Fruit fly (Drosophila melanogaster) whole organism, embryonic: ENCODE data around the gene Leash.

Experiments used
- Ada2b ChIP-seq: fragments of 200-800 bp; sonication (Bioruptor generic); IDR thresholded peaks from 2 replicates; pipeline ENCODE4 v1.3.6; 2022; ENCODE audit warnings: missing biosample characterization, missing genetic modification characterization
- CG1024 ChIP-seq: fragments of 200-800 bp; sonication (Bioruptor generic); IDR thresholded peaks from 2 replicates; pipeline ENCODE4 v1.3.6; 2022; ENCODE audit warnings: missing biosample characterization, missing genetic modification characterization
- CG10431 ChIP-seq: fragments of 200-800 bp; sonication (Bioruptor generic); optimal IDR thresholded peaks from 3 replicates; lab custom pipeline; 2018; ENCODE audit warnings: missing biosample characterization, mild to moderate bottlenecking, missing genetic modification characterization
- CG10654 ChIP-seq: fragments of 200-800 bp; sonication (Bioruptor generic); optimal IDR thresholded peaks from 2 replicates; lab custom pipeline; 2016; ENCODE audit warnings: missing biosample characterization, missing genetic modification characterization
- CG11085 ChIP-seq: fragments of 200-800 bp; sonication (Bioruptor generic); IDR thresholded peaks from 2 replicates; pipeline ENCODE4 v1.3.6; 2022; ENCODE audit warnings: missing biosample characterization, missing genetic modification characterization
- CG12104 ChIP-seq: fragments of 200-800 bp; sonication (Bioruptor generic); optimal IDR thresholded peaks from 3 replicates; lab custom pipeline; 2016; ENCODE audit warnings: missing biosample characterization, missing genetic modification characterization
- CG12155 ChIP-seq: fragments of 200-800 bp; sonication (Bioruptor generic); optimal IDR thresholded peaks from 3 replicates; lab custom pipeline; 2016; ENCODE audit warnings: missing biosample characterization, missing genetic modification characterization
- CG13296 ChIP-seq: fragments of 200-800 bp; sonication (Bioruptor generic); optimal IDR thresholded peaks from 3 replicates; lab custom pipeline; 2018; ENCODE audit warnings: missing biosample characterization, mild to moderate bottlenecking, missing genetic modification characterization
- CG14667 ChIP-seq: fragments of 200-800 bp; sonication (Bioruptor generic); IDR thresholded peaks from 2 replicates; pipeline ENCODE4 v1.3.6; 2022; ENCODE audit warnings: missing biosample characterization, missing genetic modification characterization
- CG17186 ChIP-seq: fragments of 200-800 bp; sonication (Bioruptor generic); optimal IDR thresholded peaks from 3 replicates; lab custom pipeline; 2017; ENCODE audit warnings: missing biosample characterization, missing genetic modification reagents, missing genetic modification characterization
- CG17912 ChIP-seq: fragments of 200-800 bp; sonication (Bioruptor generic); optimal IDR thresholded peaks from 2 replicates; lab custom pipeline; 2018; ENCODE audit warnings: missing biosample characterization, mild to moderate bottlenecking, missing genetic modification characterization
- CG1792 ChIP-seq: fragments of 200-800 bp; sonication (Bioruptor generic); optimal IDR thresholded peaks from 2 replicates; lab custom pipeline; 2016; ENCODE audit warnings: missing biosample characterization, missing genetic modification characterization
- CG2202 ChIP-seq: fragments of 200-800 bp; sonication (Bioruptor generic); optimal IDR thresholded peaks from 2 replicates; lab custom pipeline; 2018; ENCODE audit warnings: missing biosample characterization, mild to moderate bottlenecking, missing genetic modification characterization
- CG2875 ChIP-seq: fragments of 200-800 bp; sonication (Bioruptor generic); optimal IDR thresholded peaks from 2 replicates; lab custom pipeline; 2017; ENCODE audit warnings: missing biosample characterization, mild to moderate bottlenecking, missing genetic modification characterization, missing genetic modification reagents
- CG34224 ChIP-seq: fragments of 200-800 bp; sonication (Bioruptor generic); IDR thresholded peaks from 3 replicates; pipeline ENCODE4 v1.3.6; 2022; ENCODE audit warnings: missing biosample characterization, missing genetic modification characterization; ENCODE audit not compliant: partially characterized antibody
- CG4360 ChIP-seq: fragments of 200-800 bp; sonication (Bioruptor generic); IDR thresholded peaks from 2 replicates; pipeline ENCODE4 v1.3.6; 2022; ENCODE audit warnings: missing biosample characterization, missing genetic modification characterization
- CG5245 ChIP-seq: fragments of 200-800 bp; sonication (Bioruptor generic); optimal IDR thresholded peaks from 3 replicates; lab custom pipeline; 2016; ENCODE audit warnings: missing biosample characterization, missing genetic modification characterization
- CG6254 ChIP-seq: fragments of 200-800 bp; sonication (Bioruptor generic); optimal IDR thresholded peaks from 3 replicates; lab custom pipeline; 2017; ENCODE audit warnings: mild to moderate bottlenecking, missing biosample characterization, missing genetic modification reagents, missing genetic modification characterization
- CG8290 ChIP-seq, 3 experiments: fragments of 200-800 bp; sonication (Bioruptor generic); optimal IDR thresholded peaks; 2 replicates each; lab custom pipeline; 2016 to 2019; ENCODE audit warnings: missing biosample characterization in 3 of 3, missing genetic modification characterization in 3 of 3, mild to moderate bottlenecking in 2 of 3, moderate library complexity in 1 of 3
- CG8924 ChIP-seq: fragments of 200-800 bp; optimal IDR thresholded peaks from 3 replicates; lab custom pipeline; 2019; ENCODE audit warnings: missing biosample characterization, mild to moderate bottlenecking, missing genetic modification characterization, moderate library complexity
- CoRest ChIP-seq: fragments of 200-800 bp; sonication (Bioruptor generic); optimal IDR thresholded peaks from 3 replicates; lab custom pipeline; 2018; ENCODE audit warnings: missing biosample characterization, mild to moderate bottlenecking, missing genetic modification characterization, moderate library complexity
- CrebB ChIP-seq: fragments of 200-800 bp; sonication (Bioruptor generic); optimal IDR thresholded peaks from 3 replicates; lab custom pipeline; 2018; ENCODE audit warnings: missing biosample characterization, mild to moderate bottlenecking, missing genetic modification characterization
- Dek ChIP-seq: fragments of 200-800 bp; sonication (Bioruptor generic); optimal IDR thresholded peaks from 3 replicates; lab custom pipeline; 2019; ENCODE audit warnings: missing biosample characterization, mild to moderate bottlenecking, missing genetic modification characterization, moderate library complexity
- Eip74EF ChIP-seq, 2 experiments: fragments of 200-800 bp in 1 of 2; fragments of >200 bp in 1 of 2; sonication (Bioruptor generic) in 1 of 2; optimal IDR thresholded peaks; 2 replicates each; lab custom pipeline; 2017 to 2019; ENCODE audit warnings: missing biosample characterization in 2 of 2, missing genetic modification characterization in 2 of 2, mild to moderate bottlenecking in 1 of 2, moderate library complexity in 1 of 2
- Fer3 ChIP-seq: fragments of 200-800 bp; sonication (Bioruptor generic); optimal IDR thresholded peaks from 2 replicates; lab custom pipeline; 2018; ENCODE audit warnings: missing biosample characterization, mild to moderate bottlenecking, missing genetic modification characterization, moderate library complexity
- HLH3B ChIP-seq: fragments of 200-800 bp; sonication (Bioruptor generic); IDR thresholded peaks from 2 replicates; pipeline ENCODE4 v1.3.6; 2022; ENCODE audit warnings: missing biosample characterization, missing genetic modification characterization
- Hey ChIP-seq: fragments of 200-800 bp; sonication (Bioruptor generic); optimal IDR thresholded peaks from 3 replicates; lab custom pipeline; 2018; ENCODE audit warnings: missing biosample characterization, mild to moderate bottlenecking, missing genetic modification characterization
- Hmx ChIP-seq: fragments of 200-800 bp; sonication (Bioruptor generic); optimal IDR thresholded peaks from 2 replicates; lab custom pipeline; 2016; ENCODE audit warnings: missing biosample characterization, missing genetic modification characterization
- Kr ChIP-seq: fragments of 200-800 bp; sonication (Bioruptor generic); optimal IDR thresholded peaks from 2 replicates; lab custom pipeline; 2017; ENCODE audit warnings: missing biosample characterization, mild to moderate bottlenecking, missing genetic modification characterization
- Mes4 ChIP-seq: fragments of 200-800 bp; sonication (Bioruptor generic); optimal IDR thresholded peaks from 2 replicates; lab custom pipeline; 2016; ENCODE audit warnings: missing biosample characterization, missing genetic modification characterization
- Usf ChIP-seq: fragments of 200-800 bp; sonication (Bioruptor generic); optimal IDR thresholded peaks from 2 replicates; lab custom pipeline; 2017; ENCODE audit warnings: missing genotype, missing biosample characterization, missing genetic modification characterization
- Xrp1 ChIP-seq: fragments of 200-800 bp; sonication (Bioruptor generic); IDR thresholded peaks from 2 replicates; pipeline ENCODE4 v1.3.6; 2022; ENCODE audit warnings: missing biosample characterization, missing genetic modification characterization
- ab ChIP-seq: fragments of 200-800 bp; sonication (Bioruptor generic); optimal IDR thresholded peaks from 2 replicates; lab custom pipeline; 2016; ENCODE audit warnings: missing biosample characterization, missing genetic modification characterization
- ara ChIP-seq: fragments of 200-800 bp; sonication (Bioruptor generic); IDR thresholded peaks from 2 replicates; pipeline ENCODE4 v1.3.6; 2022; ENCODE audit warnings: missing biosample characterization, missing genetic modification characterization
- crc ChIP-seq: fragments of 200-800 bp; sonication (Bioruptor generic); optimal IDR thresholded peaks from 2 replicates; lab custom pipeline; 2016; ENCODE audit warnings: missing biosample characterization, missing genetic modification characterization
- dm ChIP-seq: fragments of 200-800 bp; sonication (Bioruptor generic); optimal IDR thresholded peaks from 3 replicates; lab custom pipeline; 2016; ENCODE audit warnings: missing biosample characterization, missing genetic modification characterization
- gcm ChIP-seq: fragments of 200-800 bp; sonication (Bioruptor generic); optimal IDR thresholded peaks from 2 replicates; lab custom pipeline; 2019; ENCODE audit warnings: missing biosample characterization, mild to moderate bottlenecking, missing genetic modification characterization, moderate library complexity
- insv ChIP-seq, 2 experiments: fragments of 200-800 bp; sonication (Bioruptor generic); optimal IDR thresholded peaks; 3 replicates each; lab custom pipeline; 2016 to 2018; ENCODE audit warnings: missing biosample characterization in 2 of 2, missing genetic modification characterization in 2 of 2
- odd ChIP-seq: fragments of 200-800 bp; sonication (Bioruptor generic); optimal IDR thresholded peaks from 2 replicates; lab custom pipeline; 2017; ENCODE audit warnings: missing biosample characterization, mild to moderate bottlenecking, missing genetic modification characterization
- pum ChIP-seq: fragments of 200-800 bp; sonication (Bioruptor generic); optimal IDR thresholded peaks from 2 replicates; lab custom pipeline; 2016; ENCODE audit warnings: missing biosample characterization, missing genetic modification characterization
- rib ChIP-seq: fragments of 200-800 bp; sonication (Bioruptor generic); IDR thresholded peaks from 2 replicates; pipeline ENCODE4 v1.3.6; 2022; ENCODE audit warnings: missing biosample characterization, missing genetic modification characterization
- slbo ChIP-seq: fragments of 200-800 bp; sonication (Bioruptor generic); IDR thresholded peaks from 2 replicates; pipeline ENCODE4 v1.3.6; 2022; ENCODE audit warnings: missing biosample characterization, missing genetic modification characterization
- sr ChIP-seq: fragments of 200-800 bp; sonication (Bioruptor generic); IDR thresholded peaks from 3 replicates; pipeline ENCODE4 v1.3.6; 2022; ENCODE audit warnings: missing biosample characterization, missing genetic modification characterization
- toy ChIP-seq: fragments of 200-800 bp; sonication (Bioruptor generic); IDR thresholded peaks from 2 replicates; pipeline ENCODE4 v1.3.6; 2022; ENCODE audit warnings: missing biosample characterization, missing genetic modification characterization
- ttk ChIP-seq: fragments of 200-800 bp; sonication (Bioruptor generic); IDR thresholded peaks from 2 replicates; pipeline ENCODE4 v2.1.2; 2022; ENCODE audit warnings: missing biosample characterization, missing genetic modification characterization
- unc-4 ChIP-seq: fragments of 200-800 bp; sonication (Bioruptor generic); IDR thresholded peaks from 2 replicates; pipeline ENCODE4 v1.3.6; 2022; ENCODE audit warnings: missing biosample characterization, missing genetic modification characterization; ENCODE audit not compliant: partially characterized antibody
- z ChIP-seq: fragments of 200-800 bp; sonication (Bioruptor generic); IDR thresholded peaks from 3 replicates; pipeline ENCODE4 v1.3.6; 2022; ENCODE audit warnings: missing biosample characterization, missing genetic modification characterization
- zen2 ChIP-seq: fragments of 200-800 bp; sonication (Bioruptor generic); IDR thresholded peaks from 3 replicates; pipeline ENCODE4 v1.3.6; 2022; ENCODE audit warnings: missing biosample characterization, missing genetic modification characterization; ENCODE audit not compliant: partially characterized antibody

Gene Leash

DNA sequence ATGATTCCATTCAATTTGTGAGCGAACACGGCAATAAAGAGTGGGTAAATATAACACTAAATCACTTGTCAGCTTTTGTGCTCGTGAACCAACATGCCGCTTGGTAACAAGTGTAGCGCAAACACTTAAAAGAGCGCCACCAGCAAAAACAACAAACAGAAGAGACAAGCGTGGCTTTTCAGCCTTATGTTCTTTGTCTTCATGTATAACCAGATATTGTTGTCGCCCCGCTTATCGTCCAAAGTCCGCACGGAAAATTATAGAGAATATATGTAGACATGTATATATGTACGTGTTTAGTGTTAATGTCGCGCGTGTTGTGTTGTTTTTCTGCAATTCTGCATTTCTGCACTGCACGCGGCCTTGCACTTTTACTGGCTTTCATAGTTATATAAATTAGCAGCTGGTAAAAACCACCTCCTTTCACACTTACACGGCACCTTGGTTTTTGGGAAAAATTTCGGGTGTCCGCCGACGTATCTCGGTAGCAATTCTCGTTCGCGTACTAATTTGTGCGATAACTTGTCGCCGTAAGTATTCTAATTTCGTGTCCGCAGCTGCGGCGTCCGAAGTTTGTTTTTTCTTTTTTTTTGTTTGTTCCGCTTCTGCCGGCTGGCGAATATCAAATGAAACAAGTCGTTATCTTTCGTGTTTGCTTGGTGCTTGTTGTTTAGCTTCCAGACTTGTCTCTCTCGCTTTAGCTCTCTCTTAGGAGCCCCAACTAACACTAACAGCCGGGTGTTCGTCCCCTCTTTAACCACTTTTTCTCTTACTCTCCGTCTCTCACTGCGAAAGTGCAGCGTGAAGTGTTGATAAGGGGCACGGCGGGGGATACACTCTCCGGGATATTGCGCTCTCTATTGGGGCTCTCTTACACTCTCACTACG is 3.5 kb downstream of the Leash start (continued):
- TF ChIP-seq CG12155 (no peak), CG11085 (GFP tag; lab: Robert Waterston, UW) (no peak), Dek (no peak), zen2 (GFP tag; lab: Robert Waterston, UW) (peak; percentile 66), CG5245 (GFP tag; lab: Kevin White, UChicago) (no peak), gcm (GFP tag; lab: Kevin White, UChicago) (no peak), HLH3B (GFP tag; lab: Robert Waterston, UW) (peak; percentile 48), CG14667 (GFP tag; lab: Robert Waterston, UW) (no peak), ab (GFP tag; lab: Kevin White, UChicago) (no peak), unc-4 (GFP tag; lab: Robert Waterston, UW) (peak; percentile 40; the same call in 1 of the 2 replicates), sr (GFP tag; lab: Robert Waterston, UW) (0 out of 3 replicates have a peak, but pooled peaks have one; percentile 4), CG1024 (GFP tag; lab: Robert Waterston, UW) (no peak), CG12104 (GFP tag; lab: Kevin White, UChicago) (no peak), ara (GFP tag; lab: Robert Waterston, UW) (peak; percentile 30; the same call in 1 of the 2 replicates), CrebB (peak; percentile 42), odd (no peak), CG34224 (GFP tag; lab: Robert Waterston, UW) (peak; percentile 52), dm (GFP tag; lab: Kevin White, UChicago) (no peak), CoRest (tag; lab: Kevin White, UChicago) (no peak), Kr (GFP tag; lab: Kevin White, UChicago) (no peak), CG8290 (GFP tag; optimal IDR thresholded peaks at IDR 0.05; lab: Kevin White, UChicago) (no peak), CG8290 (tag; optimal IDR thresholded peaks at IDR 0.05; lab: Kevin White, UChicago) (peak in 1 of 2 experiments; percentile 65), toy (GFP tag; lab: Robert Waterston, UW) (no peak), slbo (peak; percentile 58), Eip74EF (GFP tag; optimal IDR thresholded peaks at IDR 0.05; lab: Kevin White, UChicago) (peak in 1 of 2 experiments; percentile 32), CG10431 (GFP tag; lab: Kevin White, UChicago) (peak; percentile 49), CG8924 (tag; lab: Kevin White, UChicago) (no peak), rib (peak; percentile 26; the same call in 1 of the 2 replicates), CG2202 (tag; lab: Kevin White, UChicago) (no peak), ttk (no peak), Hey (tag; lab: Kevin White, UChicago) (no peak), CG13296 (GFP tag; lab: Kevin White, UChicago) (peak; percentile 34), CG1792 (GFP tag; lab: Kevin White, UChicago) (no peak), CG17912 (GFP tag; lab: Kevin White, UChicago) (no peak), CG4360 (GFP tag; lab: Robert Waterston, UW) (no peak), z (no peak), Hmx (GFP tag; lab: Kevin White, UChicago) (no peak), Ada2b (GFP tag; lab: Robert Waterston, UW) (peak; percentile 43; the same call in 1 of the 2 replicates), insv (GFP tag; optimal IDR thresholded peaks at IDR 0.05; lab: Kevin White, UChicago) (no peak), Usf (GFP tag; lab: Kevin White, UChicago) (no peak), CG10654 (no peak), Fer3 (peak; percentile 50), Mes4 (no peak), CG2875 (GFP tag; lab: Kevin White, UChicago) (no peak), crc (GFP tag; lab: Kevin White, UChicago) (no peak), CG6254 (GFP tag; lab: Kevin White, UChicago) (peak; percentile 32), pum (GFP tag; lab: Kevin White, UChicago) (no peak), CG17186 (GFP tag; lab: Kevin White, UChicago) (no peak), Xrp1 (peak; percentile 19; the same call in 1 of the 2 replicates)
